Fruit fly (Drosophila melanogaster): Measurements from ENCODE around the gene CG46440.

- no peak for TF ChIP-seq GATAd (GFP tag; optimal IDR thresholded peaks at IDR 0.05)
- TF ChIP-seq Myc (optimal IDR thresholded peaks at IDR 0.05) = no peak
- no peak for TF ChIP-seq psq (GFP tag; optimal IDR thresholded peaks at IDR 0.05)
- TF ChIP-seq CG9705 (GFP tag; optimal IDR thresholded peaks at IDR 0.05) = no peak
- TF ChIP-seq br (GFP tag; optimal IDR thresholded peaks at IDR 0.05) = no peak
- no peak for TF ChIP-seq Abd-B (GFP tag; optimal IDR thresholded peaks at IDR 0.05)
- no peak for TF ChIP-seq Mio (GFP tag; optimal IDR thresholded peaks at IDR 0.05)
- TF ChIP-seq h (GFP tag; optimal IDR thresholded peaks at IDR 0.05) = no peak
- no peak for TF ChIP-seq Dfd (GFP tag; optimal IDR thresholded peaks at IDR 0.05)
- no peak for TF ChIP-seq OdsH (GFP tag; optimal IDR thresholded peaks at IDR 0.05)
- TF ChIP-seq brk (GFP tag; optimal IDR thresholded peaks at IDR 0.05) = no peak
- no peak for TF ChIP-seq pan (optimal IDR thresholded peaks at IDR 0.05)
- no peak for TF ChIP-seq CrebA (GFP tag; optimal IDR thresholded peaks at IDR 0.05; ENCODE audit: borderline replicate concordance)
Observed at dm6 chrX:15859387-15859786, 1.8 kb upstream of the CG46440 start, which contains the start of gene AlkB.

Data from whole organism, wandering third instar larva.